2 worm cellular contexts compared by ENCODE assay signal in the genomic region with DNA sequence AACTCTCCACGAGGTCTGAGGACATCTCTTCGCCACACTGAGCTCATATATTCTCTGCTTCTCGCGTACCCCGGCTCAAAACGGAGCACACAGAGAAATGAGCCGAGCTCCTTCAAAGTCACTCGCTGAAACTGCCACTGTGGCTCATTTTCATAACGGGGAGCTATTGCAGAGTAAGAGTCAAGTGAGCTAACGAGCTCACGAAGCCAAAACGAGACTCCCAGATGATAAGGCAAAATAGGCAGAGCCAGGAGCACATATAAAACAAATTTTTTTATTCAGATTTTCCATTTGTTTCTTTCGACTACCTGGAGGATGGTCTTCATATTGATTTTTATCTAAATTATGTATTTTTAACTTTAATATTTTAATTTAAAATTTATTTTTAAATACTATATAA.
TF ChIP-seq lines count a peak whose summit lies in the region.

A gene (plus strand): TSS at position 301 of the 400 bp plus-strand sequence.

TF ChIP-seq in whole organism, L1 larva, 84 proteins besides CTCF, POLR2A, EP300 and RAD21:
- no peak for TF ChIP-seq hlh-17 (GFP tag; optimal IDR thresholded peaks at IDR 0.05; lab: Kevin White, UChicago; ENCODE audit: borderline replicate concordance)
- no peak for TF ChIP-seq C16A3.4 (tag; optimal IDR thresholded peaks at IDR 0.05; lab: Kevin White, UChicago)
- peak; percentile 7 for TF ChIP-seq fkh-8 (tag; optimal IDR thresholded peaks at IDR 0.05; lab: Kevin White, UChicago)
- TF ChIP-seq nhr-12 (tag; optimal IDR thresholded peaks at IDR 0.05; lab: Kevin White, UChicago): no peak
- TF ChIP-seq grh-1 (GFP tag; IDR thresholded peaks at IDR 0.05; lab: Robert Waterston, UW): no peak
- peak; percentile 42 for TF ChIP-seq skn-1 (tag; optimal IDR thresholded peaks at IDR 0.05; lab: Kevin White, UChicago)
TF ChIP-seq in whole organism, L1 larva: peak in this region for 2.

TF ChIP-seq in whole organism, young adult, 124 proteins besides CTCF, POLR2A, EP300 and RAD21:
- TF ChIP-seq egrh-3 (GFP tag; IDR thresholded peaks at IDR 0.05; lab: Robert Waterston, UW): no peak
- TF ChIP-seq zfh-2 (GFP tag; conservative IDR thresholded peaks at IDR 0.05; lab: Robert Waterston, UW): 0 out of 2 replicates have a peak, but pooled peaks have one; percentile 8
